Worm (Caenorhabditis elegans) whole organism, L2 larva: ENCODE data around the gene nas-1.
"Not testable (repeated sequence)": the region's sequence is repeated elsewhere in the genome, so short reads cannot be mapped to it uniquely, and the experiment has no call there.

Source experiments
- C34F6.9 ChIP-seq: fragments of 150-350 bp; optimal IDR thresholded peaks from 2 replicates; lab custom pipeline; 2014; ENCODE audit warnings: missing biosample characterization, missing genetic modification characterization
- F13H6.1 ChIP-seq: sonication (generic microtip); optimal IDR thresholded peaks from 2 replicates; lab custom pipeline; 2016; ENCODE audit warnings: missing genetic modification characterization, missing compliant biosample characterization
- Y55F3AM.14 ChIP-seq: fragments of 200-800 bp; sonication (Bioruptor generic); optimal IDR thresholded peaks from 2 replicates; lab custom pipeline; 2018; ENCODE audit warnings: mild to moderate bottlenecking, missing genetic modification characterization, missing compliant biosample characterization
- alr-1 ChIP-seq: fragments of 150-350 bp; optimal IDR thresholded peaks from 2 replicates; lab custom pipeline; 2014; ENCODE audit warnings: missing biosample characterization, missing genetic modification characterization
- aly-2 ChIP-seq: fragments of 150-350 bp; optimal IDR thresholded peaks from 2 replicates; lab custom pipeline; 2014; ENCODE audit warnings: missing biosample characterization, missing genetic modification characterization
- ceh-82 ChIP-seq: fragments of 150-350 bp; optimal IDR thresholded peaks from 2 replicates; lab custom pipeline; 2014; ENCODE audit warnings: missing biosample characterization, missing genetic modification characterization
- crh-2 ChIP-seq: sonication (generic microtip); optimal IDR thresholded peaks from 2 replicates; lab custom pipeline; 2017; ENCODE audit warnings: missing biosample characterization, missing genetic modification characterization
- dmd-4 ChIP-seq: sonication (generic microtip); optimal IDR thresholded peaks from 2 replicates; lab custom pipeline; 2017; ENCODE audit warnings: missing biosample characterization, missing genetic modification characterization
- egl-27 ChIP-seq: sonication (generic microtip); optimal IDR thresholded peaks from 3 replicates; lab custom pipeline; 2017; ENCODE audit warnings: missing biosample characterization, missing genetic modification reagents, missing genetic modification characterization
- elt-1 ChIP-seq: fragments of 150-350 bp; optimal IDR thresholded peaks from 2 replicates; lab custom pipeline; 2014; ENCODE audit warnings: missing biosample characterization, missing genetic modification characterization
- elt-3 ChIP-seq: sonication (generic microtip); optimal IDR thresholded peaks from 2 replicates; lab custom pipeline; 2017; ENCODE audit warnings: missing biosample characterization, missing genetic modification characterization
- fos-1 ChIP-seq: fragments of 150-350 bp; optimal IDR thresholded peaks from 2 replicates; lab custom pipeline; 2014; ENCODE audit warnings: missing biosample characterization, missing genetic modification characterization
- gmeb-1 ChIP-seq: fragments of 150-350 bp; optimal IDR thresholded peaks from 2 replicates; lab custom pipeline; 2014; ENCODE audit warnings: missing biosample characterization, missing genetic modification characterization
- lin-13 ChIP-seq: fragments of 150-350 bp; optimal IDR thresholded peaks from 2 replicates; lab custom pipeline; 2014; ENCODE audit warnings: missing biosample characterization, missing genetic modification reagents, missing genetic modification characterization
- lsy-2 ChIP-seq, 2 experiments: fragments of 150-350 bp in 1 of 2; sonication (generic microtip) in 1 of 2; optimal IDR thresholded peaks; 2 replicates each; lab custom pipeline; 2014 to 2017; ENCODE audit warnings: missing biosample characterization in 2 of 2, missing genetic modification characterization in 2 of 2
- mab-5 ChIP-seq: fragments of 150-350 bp; optimal IDR thresholded peaks from 2 replicates; lab custom pipeline; 2014; ENCODE audit warnings: missing biosample characterization, missing genetic modification characterization
- mbf-1 ChIP-seq: sonication (generic microtip); optimal IDR thresholded peaks from 2 replicates; lab custom pipeline; 2017; ENCODE audit warnings: missing biosample characterization, missing genetic modification characterization
- nhr-12 ChIP-seq: fragments of 150-350 bp; optimal IDR thresholded peaks from 2 replicates; lab custom pipeline; 2014; ENCODE audit warnings: missing biosample characterization, missing genetic modification characterization
- nhr-129 ChIP-seq: fragments of 150-350 bp; optimal IDR thresholded peaks from 2 replicates; lab custom pipeline; 2014; ENCODE audit warnings: missing biosample characterization, missing genetic modification characterization
- nhr-25 ChIP-seq: fragments of 150-350 bp; sonication (generic microtip); optimal IDR thresholded peaks from 3 replicates; lab custom pipeline; 2014; ENCODE audit warnings: missing biosample characterization, missing genetic modification characterization
- nhr-6 ChIP-seq: fragments of 150-350 bp; optimal IDR thresholded peaks from 2 replicates; lab custom pipeline; 2014; ENCODE audit warnings: missing biosample characterization, missing genetic modification characterization
- nhr-77 ChIP-seq: fragments of 150-350 bp; optimal IDR thresholded peaks from 2 replicates; lab custom pipeline; 2014; ENCODE audit warnings: missing biosample characterization, missing genetic modification characterization
- peb-1 ChIP-seq: fragments of 150-350 bp; optimal IDR thresholded peaks from 2 replicates; lab custom pipeline; 2014; ENCODE audit warnings: missing biosample characterization, missing genetic modification characterization
- sma-9 ChIP-seq, 2 experiments: fragments of 150-350 bp in 1 of 2; sonication (generic microtip) in 1 of 2; optimal IDR thresholded peaks; 2 replicates each; lab custom pipeline; 2014 to 2016; ENCODE audit warnings: missing genetic modification characterization in 2 of 2, mild to moderate bottlenecking in 1 of 2, missing biosample characterization in 1 of 2, missing compliant biosample characterization in 1 of 2, missing genetic modification reagents in 1 of 2, moderate library complexity in 1 of 2
- unc-55 ChIP-seq: fragments of 150-350 bp; sonication (generic microtip); optimal IDR thresholded peaks from 3 replicates; lab custom pipeline; 2014; ENCODE audit warnings: missing biosample characterization, missing genetic modification reagents, missing genetic modification characterization
- zag-1 ChIP-seq: fragments of 150-350 bp; optimal IDR thresholded peaks from 2 replicates; lab custom pipeline; 2014; ENCODE audit warnings: missing biosample characterization, missing genetic modification characterization
- ztf-1 ChIP-seq: fragments of 200-800 bp; sonication (Bioruptor generic); conservative IDR thresholded peaks from 2 replicates; pipeline ENCODE4 v1.3.6; 2022; ENCODE audit warnings: missing genetic modification characterization, missing compliant biosample characterization
- ztf-11 ChIP-seq: sonication (generic microtip); optimal IDR thresholded peaks from 2 replicates; lab custom pipeline; 2017; ENCODE audit warnings: missing biosample characterization, missing genetic modification characterization
- ztf-4 ChIP-seq: fragments of 150-350 bp; optimal IDR thresholded peaks from 2 replicates; lab custom pipeline; 2014; ENCODE audit warnings: missing biosample characterization, missing genetic modification characterization

nas-1 gene

DNA sequence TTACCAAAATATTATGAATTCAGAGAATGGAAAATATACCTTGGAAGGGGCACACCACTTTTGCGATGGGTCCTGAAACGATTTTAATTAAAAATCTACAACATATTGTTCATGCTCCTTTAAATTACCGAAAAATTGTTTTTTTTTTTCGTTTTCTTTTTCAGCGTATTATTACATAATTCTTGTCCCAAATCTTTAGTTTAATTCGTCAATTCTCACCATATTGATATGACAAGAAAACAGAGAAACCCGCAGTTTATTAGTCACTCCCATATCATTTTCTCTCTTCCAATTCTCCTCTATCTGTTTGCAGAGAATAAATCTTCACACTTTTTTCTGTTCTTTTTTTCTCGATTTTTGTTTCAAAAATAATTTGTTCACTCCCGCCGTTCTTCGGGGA is 10.3 kb upstream of the nas-1 start, which contains the start of gene F11F1.1:
Gene F11F1.1 (plus strand): TSS at position 301 of the 400 bp plus-strand sequence.
- TF ChIP-seq unc-55 (no peak), fos-1 (tag; lab: Kevin White, UChicago) (peak; percentile 31)
- TF ChIP-seq, all 48 proteins: peak for 1

ce11 chrIII:13401673-13402258 is 3.8 kb upstream of the nas-1 start, which contains the start of the genes srlf-9 and srlf-10:
TSS of gene srlf-9 (minus strand) at chrIII:13401773.
TSS of gene srlf-10 (plus strand) at chrIII:13402208.
- not testable (repeated sequence) for TF ChIP-seq nhr-77 (tag; lab: Kevin White, UChicago); lin-13; nhr-6

- TF ChIP-seq nhr-12 (no peak), elt-1 (tag; lab: Kevin White, UChicago) (no peak), peb-1 (tag; lab: Kevin White, UChicago) (no peak), gmeb-1 (no peak), zag-1 (tag; lab: Kevin White, UChicago) (no peak), sma-9 (GFP tag; optimal IDR thresholded peaks at IDR 0.05; lab: Kevin White, UChicago) (no peak), sma-9 (tag; optimal IDR thresholded peaks at IDR 0.05; lab: Kevin White, UChicago) (no peak), mab-5 (no peak), ztf-4 (tag; lab: Kevin White, UChicago) (no peak), ceh-82 (no peak), mbf-1 (tag; lab: Kevin White, UChicago) (no peak), dmd-4 (no peak)
Observed at ce11 chrIII:13402934-13403333, 2.7 kb upstream of the nas-1 start, which contains the start of gene mig-18. TSS of gene mig-18 (plus strand) at chrIII:13403234.

DNA sequence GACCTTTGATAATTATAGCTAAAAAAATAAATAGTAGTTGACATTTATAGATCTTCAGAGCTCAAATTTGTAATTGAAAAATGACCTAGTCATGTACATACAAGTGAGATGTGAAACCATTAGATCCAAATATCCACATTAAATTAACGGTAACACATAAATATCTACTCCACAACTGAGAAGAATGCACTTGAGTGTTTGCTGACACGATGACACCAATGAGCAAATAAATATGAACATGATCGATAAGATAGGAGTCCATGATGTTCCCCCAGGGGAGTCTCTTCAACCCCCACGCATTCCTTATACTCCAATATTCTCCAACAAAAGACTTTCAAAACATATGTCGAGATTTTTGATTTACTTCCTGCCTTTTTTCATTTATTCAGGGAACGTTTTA is 1.2 kb upstream of the nas-1 start, which contains the start of gene ttr-52:
Gene ttr-52 (plus strand): TSS at position 301 of the 400 bp plus-strand sequence.
- no peak for TF ChIP-seq elt-1 (tag; lab: Kevin White, UChicago)
- no peak for TF ChIP-seq aly-2 (tag; lab: Kevin White, UChicago)
- TF ChIP-seq zag-1 (tag; lab: Kevin White, UChicago), result no peak
- TF ChIP-seq elt-3 (tag; lab: Kevin White, UChicago), result no peak
- no peak for TF ChIP-seq ztf-11
- no peak for TF ChIP-seq nhr-25 (tag; lab: Kevin White, UChicago)
- no peak for TF ChIP-seq ztf-4 (tag; lab: Kevin White, UChicago)

- TF ChIP-seq unc-55 (no peak), ztf-1 (GFP tag; lab: Robert Waterston, UW) (no peak), F13H6.1 (no peak), mbf-1 (tag; lab: Kevin White, UChicago) (no peak), Y55F3AM.14 (GFP tag; lab: Kevin White, UChicago) (no peak), nhr-25 (tag; lab: Kevin White, UChicago) (no peak), egl-27 (tag; lab: Kevin White, UChicago) (no peak), crh-2 (no peak), sma-9 (GFP tag; optimal IDR thresholded peaks at IDR 0.05; lab: Kevin White, UChicago) (no peak), sma-9 (tag; optimal IDR thresholded peaks at IDR 0.05; lab: Kevin White, UChicago) (no peak), alr-1 (tag; lab: Kevin White, UChicago) (no peak), C34F6.9 (no peak), lsy-2 (tag; optimal IDR thresholded peaks at IDR 0.05; lab: Kevin White, UChicago) (no peak), nhr-129 (tag; lab: Kevin White, UChicago) (no peak), peb-1 (tag; lab: Kevin White, UChicago) (no peak)
Observed at ce11 chrIII:13409498-13409897, 3.9 kb downstream of the nas-1 start, which contains the start of gene myo-6. TSS of gene myo-6 (plus strand) at chrIII:13409798.

- no peak for TF ChIP-seq sma-9 (GFP tag; optimal IDR thresholded peaks at IDR 0.05; lab: Kevin White, UChicago)
- TF ChIP-seq sma-9 (tag; optimal IDR thresholded peaks at IDR 0.05; lab: Kevin White, UChicago), result no peak
- TF ChIP-seq fos-1 (tag; lab: Kevin White, UChicago), result peak; percentile 24
- no peak for TF ChIP-seq alr-1 (tag; lab: Kevin White, UChicago)
- no peak for TF ChIP-seq nhr-25 (tag; lab: Kevin White, UChicago)
- TF ChIP-seq nhr-129 (tag; lab: Kevin White, UChicago), result no peak
- no peak for TF ChIP-seq lin-13
- TF ChIP-seq peb-1 (tag; lab: Kevin White, UChicago), result no peak
Observed at ce11 chrIII:13411202-13411601, 5.6 kb downstream of the nas-1 start.
